Fruit fly (Drosophila melanogaster) whole organism, prepupa: ENCODE data around the gene Cypl.

Experiments used
- Blimp-1 ChIP-seq: fragments of 200-800 bp; sonication (Bioruptor generic); optimal IDR thresholded peaks from 3 replicates; lab custom pipeline; 2017; ENCODE audit warnings: missing biosample characterization, missing genetic modification characterization, mild to moderate bottlenecking, moderate library complexity, missing genetic modification reagents
- CG10669 ChIP-seq: fragments of 200-800 bp; sonication (Bioruptor generic); optimal IDR thresholded peaks from 3 replicates; lab custom pipeline; 2018; ENCODE audit warnings: missing biosample characterization, mild to moderate bottlenecking, missing genetic modification characterization, moderate library complexity
- CG11294 ChIP-seq: fragments of 200-800 bp; sonication (Bioruptor generic); IDR thresholded peaks from 2 replicates; pipeline ENCODE4 v1.3.6; 2022; ENCODE audit warnings: missing biosample characterization, missing genetic modification characterization
- CG11762 ChIP-seq: fragments of 200-800 bp; sonication (Bioruptor generic); optimal IDR thresholded peaks from 3 replicates; lab custom pipeline; 2016; ENCODE audit warnings: missing biosample characterization, missing genetic modification characterization; ENCODE audit not compliant: insufficient read depth
- CG11902 ChIP-seq: fragments of 200-800 bp; sonication (Bioruptor generic); optimal IDR thresholded peaks from 3 replicates; lab custom pipeline; 2016; ENCODE audit warnings: missing biosample characterization, missing genetic modification characterization
- CG15336 ChIP-seq: fragments of 200-800 bp; sonication (Bioruptor generic); IDR thresholded peaks from 2 replicates; pipeline ENCODE4 v1.3.6; 2022; ENCODE audit warnings: missing biosample characterization, missing genetic modification characterization
- CG16779 ChIP-seq: fragments of 200-800 bp; sonication (Bioruptor generic); optimal IDR thresholded peaks from 3 replicates; lab custom pipeline; 2017; ENCODE audit warnings: missing biosample characterization, mild to moderate bottlenecking, missing genetic modification characterization
- CG31627 ChIP-seq: fragments of 200-800 bp; sonication (Bioruptor generic); optimal IDR thresholded peaks from 3 replicates; lab custom pipeline; 2016; ENCODE audit warnings: missing biosample characterization, missing genetic modification characterization
- CG32006 ChIP-seq: fragments of 200-800 bp; sonication (Bioruptor generic); optimal IDR thresholded peaks from 3 replicates; lab custom pipeline; 2017; ENCODE audit warnings: missing biosample characterization, mild to moderate bottlenecking, missing genetic modification characterization
- CG34406 ChIP-seq: fragments of 200-800 bp; sonication (Bioruptor generic); optimal IDR thresholded peaks from 3 replicates; lab custom pipeline; 2016; ENCODE audit warnings: missing biosample characterization, missing genetic modification characterization
- CG4318 ChIP-seq: fragments of 200-800 bp; sonication (Bioruptor generic); optimal IDR thresholded peaks from 3 replicates; lab custom pipeline; 2017; ENCODE audit warnings: missing biosample characterization, mild to moderate bottlenecking, missing genetic modification characterization
- CG6163 ChIP-seq: fragments of 200-800 bp; sonication (Bioruptor generic); IDR thresholded peaks from 3 replicates; pipeline ENCODE4 v1.3.6; 2022; ENCODE audit warnings: missing biosample characterization, missing genetic modification characterization
- CG6276 ChIP-seq: fragments of 200-800 bp; sonication (Bioruptor generic); optimal IDR thresholded peaks from 2 replicates; lab custom pipeline; 2017; ENCODE audit warnings: missing biosample characterization, mild to moderate bottlenecking, missing genetic modification characterization
- CG6792 ChIP-seq: fragments of 200-800 bp; sonication (Bioruptor generic); optimal IDR thresholded peaks from 3 replicates; lab custom pipeline; 2016; ENCODE audit warnings: missing biosample characterization, missing genetic modification characterization
- CG6808 ChIP-seq: fragments of 200-800 bp; sonication (Bioruptor generic); optimal IDR thresholded peaks from 3 replicates; lab custom pipeline; 2017; ENCODE audit warnings: missing biosample characterization, missing genetic modification characterization, mild to moderate bottlenecking, moderate library complexity, missing genetic modification reagents
- CG7368 ChIP-seq: fragments of 200-800 bp; sonication (Bioruptor generic); optimal IDR thresholded peaks from 3 replicates; lab custom pipeline; 2016; ENCODE audit warnings: missing biosample characterization, missing genetic modification characterization
- CG8119 ChIP-seq: fragments of 200-800 bp; sonication (Bioruptor generic); IDR thresholded peaks from 3 replicates; pipeline ENCODE4 v1.3.6; 2022; ENCODE audit warnings: missing biosample characterization, missing genetic modification characterization
- Eip75B ChIP-seq: fragments of 200-800 bp; sonication (Bioruptor generic); optimal IDR thresholded peaks from 3 replicates; lab custom pipeline; 2016; ENCODE audit warnings: missing biosample characterization, missing genetic modification characterization
- Gug ChIP-seq: fragments of 200-800 bp; sonication (Bioruptor generic); IDR thresholded peaks from 2 replicates; pipeline ENCODE4 v1.3.6; 2022; ENCODE audit warnings: missing biosample characterization, missing genetic modification characterization
- Hr39 ChIP-seq: fragments of 200-800 bp; sonication (Bioruptor generic); optimal IDR thresholded peaks from 2 replicates; lab custom pipeline; 2016; ENCODE audit warnings: missing biosample characterization, missing genetic modification characterization
- Hr4 ChIP-seq: fragments of 200-800 bp; sonication (Bioruptor generic); optimal IDR thresholded peaks from 3 replicates; lab custom pipeline; 2016; ENCODE audit warnings: missing biosample characterization, missing genetic modification characterization
- OdsH ChIP-seq: fragments of 200-800 bp; sonication (Bioruptor generic); optimal IDR thresholded peaks from 3 replicates; lab custom pipeline; 2016; ENCODE audit warnings: missing biosample characterization, missing genetic modification characterization
- Smox ChIP-seq: fragments of 200-800 bp; sonication (Bioruptor generic); optimal IDR thresholded peaks from 3 replicates; lab custom pipeline; 2016; ENCODE audit warnings: missing biosample characterization, missing genetic modification characterization
- Sox102F ChIP-seq: fragments of 200-800 bp; sonication (Bioruptor generic); optimal IDR thresholded peaks from 2 replicates; lab custom pipeline; 2016; ENCODE audit warnings: missing biosample characterization, mild to moderate bottlenecking, missing genetic modification characterization
- Sox15 ChIP-seq: fragments of 200-800 bp; sonication (Bioruptor generic); optimal IDR thresholded peaks from 3 replicates; lab custom pipeline; 2016; ENCODE audit warnings: missing biosample characterization, missing genetic modification characterization
- achi ChIP-seq: fragments of 200-800 bp; sonication (Bioruptor generic); optimal IDR thresholded peaks from 3 replicates; lab custom pipeline; 2016; ENCODE audit warnings: missing biosample characterization, missing genetic modification characterization
- acj6 ChIP-seq: fragments of 200-800 bp; sonication (Bioruptor generic); optimal IDR thresholded peaks from 3 replicates; lab custom pipeline; 2016; ENCODE audit warnings: missing biosample characterization, missing genetic modification characterization
- cyc ChIP-seq: fragments of 200-800 bp; sonication (Bioruptor generic); optimal IDR thresholded peaks from 3 replicates; lab custom pipeline; 2016; ENCODE audit warnings: missing biosample characterization, missing genetic modification characterization
- eg ChIP-seq: fragments of 200-800 bp; sonication (Bioruptor generic); IDR thresholded peaks from 3 replicates; pipeline ENCODE4 v1.3.6; 2022; ENCODE audit warnings: missing biosample characterization, missing genetic modification characterization
- esn ChIP-seq: fragments of 200-800 bp; sonication (Bioruptor generic); optimal IDR thresholded peaks from 2 replicates; lab custom pipeline; 2016; ENCODE audit warnings: missing biosample characterization, mild to moderate bottlenecking, missing genetic modification characterization, moderate library complexity
- fd59A ChIP-seq: fragments of 200-800 bp; sonication (Bioruptor generic); optimal IDR thresholded peaks from 2 replicates; lab custom pipeline; 2017; ENCODE audit warnings: missing biosample characterization, mild to moderate bottlenecking, missing genetic modification characterization, missing genetic modification reagents
- fd85E ChIP-seq: fragments of 200-800 bp; sonication (Bioruptor generic); optimal IDR thresholded peaks from 3 replicates; lab custom pipeline; 2016; ENCODE audit warnings: missing biosample characterization, missing genetic modification characterization
- lz ChIP-seq: fragments of 200-800 bp; sonication (Bioruptor generic); optimal IDR thresholded peaks from 3 replicates; lab custom pipeline; 2016; ENCODE audit warnings: missing biosample characterization, missing genetic modification characterization
- pdm3 ChIP-seq: fragments of 200-800 bp; sonication (Bioruptor generic); optimal IDR thresholded peaks from 3 replicates; lab custom pipeline; 2016; ENCODE audit warnings: missing biosample characterization, missing genetic modification characterization
- salr ChIP-seq, 2 experiments: fragments of 200-800 bp; sonication (Bioruptor generic); optimal IDR thresholded peaks; 3 replicates each; lab custom pipeline; 2016 to 2018; ENCODE audit warnings: missing biosample characterization in 2 of 2, missing genetic modification characterization in 2 of 2, mild to moderate bottlenecking in 1 of 2
- spab ChIP-seq: fragments of 200-800 bp; sonication (Bioruptor generic); optimal IDR thresholded peaks from 2 replicates; lab custom pipeline; 2017; ENCODE audit warnings: missing biosample characterization, mild to moderate bottlenecking, missing genetic modification characterization, missing genetic modification reagents
- ss ChIP-seq, 2 experiments: fragments of 200-800 bp; sonication (Bioruptor generic); optimal IDR thresholded peaks; 2 replicates in 1 of 2; 3 replicates in 1 of 2; lab custom pipeline; 2017 to 2018; ENCODE audit warnings: mild to moderate bottlenecking in 2 of 2, missing biosample characterization in 2 of 2, missing genetic modification characterization in 2 of 2, moderate library complexity in 1 of 2
- svp ChIP-seq: fragments of 200-800 bp; sonication (Bioruptor generic); peaks from one replicate; lab custom pipeline; 2016; ENCODE audit warnings: missing biosample characterization, missing genetic modification characterization
- vri ChIP-seq: fragments of 200-800 bp; sonication (Bioruptor generic); optimal IDR thresholded peaks from 3 replicates; lab custom pipeline; 2016; ENCODE audit warnings: missing biosample characterization, mild to moderate bottlenecking, missing genetic modification characterization

Gene Cypl

dm6 chr3L:552950-553349 lies 10.2 kb upstream of the Cypl start (continued):
- TF ChIP-seq Hr39 (GFP tag; lab: Kevin White, UChicago) = peak; percentile 91
- peak; percentile 91 for TF ChIP-seq eg (GFP tag; lab: Robert Waterston, UW)
- TF ChIP-seq CG10669 (GFP tag; lab: Kevin White, UChicago) = peak; percentile 96
- TF ChIP-seq Sox102F = peak; percentile 90
- peak; percentile 72 for TF ChIP-seq Hr4 (GFP tag; lab: Kevin White, UChicago)
- peak; percentile 92 for TF ChIP-seq CG11762
- TF ChIP-seq salr (GFP tag; optimal IDR thresholded peaks at IDR 0.05; lab: Kevin White, UChicago) = peak; percentile 58 to 96
- TF ChIP-seq ss (GFP tag; optimal IDR thresholded peaks at IDR 0.05; lab: Kevin White, UChicago) = peak; percentile 92 to 97
- TF ChIP-seq spab (GFP tag; lab: Kevin White, UChicago) = peak; percentile 91
- TF ChIP-seq vri = peak; percentile 89
- peak; percentile 95 for TF ChIP-seq CG6163
- TF ChIP-seq Eip75B (GFP tag; lab: Kevin White, UChicago) = peak; percentile 94
- TF ChIP-seq Gug (GFP tag; lab: Robert Waterston, UW) = peak; percentile 78
- peak; percentile 74 for TF ChIP-seq CG6276
- peak; percentile 93 for TF ChIP-seq pdm3 (GFP tag; lab: Kevin White, UChicago)
- peak; percentile 82 for TF ChIP-seq fd85E
- peak; percentile 76 for TF ChIP-seq CG32006 (GFP tag; lab: Kevin White, UChicago)
- TF ChIP-seq lz (GFP tag; lab: Kevin White, UChicago) = peak; percentile 91
- TF ChIP-seq CG15336 = peak; percentile 88
- peak; percentile 95 for TF ChIP-seq CG7368 (GFP tag; lab: Kevin White, UChicago)
- peak; percentile 95 for TF ChIP-seq CG6808 (GFP tag; lab: Kevin White, UChicago)
- peak; percentile 94 for TF ChIP-seq CG6792
- peak; percentile 71 for TF ChIP-seq Blimp-1 (GFP tag; lab: Kevin White, UChicago)
- TF ChIP-seq acj6 (GFP tag; lab: Kevin White, UChicago) = peak; percentile 92
- peak; percentile 74 for TF ChIP-seq CG16779 (tag; lab: Kevin White, UChicago)
- peak; percentile 89 for TF ChIP-seq CG31627 (GFP tag; lab: Kevin White, UChicago)
- TF ChIP-seq Smox (GFP tag; lab: Kevin White, UChicago) = peak; percentile 90
- TF ChIP-seq OdsH = peak; percentile 91
- TF ChIP-seq svp = peak; percentile 95
- peak; percentile 94 for TF ChIP-seq CG11902 (GFP tag; lab: Kevin White, UChicago)
- TF ChIP-seq Sox15 (GFP tag; lab: Kevin White, UChicago) = peak; percentile 94

DNA sequence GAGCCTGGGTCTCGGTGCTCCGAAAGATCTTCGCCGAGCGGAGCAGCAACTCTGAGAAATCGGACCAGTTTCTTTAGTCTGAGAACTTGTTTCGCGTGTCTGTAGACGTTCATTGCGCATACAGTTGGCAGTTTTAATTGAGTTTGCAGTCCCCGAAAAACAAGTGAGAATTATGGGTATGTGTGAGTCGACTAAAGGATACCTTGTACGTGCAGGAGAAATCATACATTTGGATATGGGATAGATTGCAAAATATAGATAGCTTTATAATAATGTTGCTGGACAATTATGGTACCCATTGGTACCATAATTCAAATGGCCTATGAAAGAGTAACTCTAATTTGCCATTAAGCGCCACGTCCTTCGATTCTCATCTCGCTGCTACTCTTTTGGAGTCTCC lies 9.7 kb upstream of the Cypl start:
- peak; percentile 8; the same call in 1 of the 3 replicates for TF ChIP-seq CG6163
- no peak for TF ChIP-seq CG31627 (GFP tag; lab: Kevin White, UChicago)

dm6 chr3L:551844-552243 lies 9.1 kb upstream of the Cypl start:
- no peak for TF ChIP-seq esn (GFP tag; lab: Kevin White, UChicago)
- no peak for TF ChIP-seq achi
- no peak for TF ChIP-seq Sox102F
- TF ChIP-seq CG16779 (tag; lab: Kevin White, UChicago) = no peak
- no peak for TF ChIP-seq cyc (GFP tag; lab: Kevin White, UChicago)
- no peak for TF ChIP-seq CG6276
- TF ChIP-seq CG15336 = no peak
- no peak for TF ChIP-seq CG11294 (GFP tag; lab: Robert Waterston, UW)
- TF ChIP-seq fd85E = no peak
- no peak for TF ChIP-seq CG4318 (GFP tag; lab: Kevin White, UChicago)
- no peak for TF ChIP-seq CG31627 (GFP tag; lab: Kevin White, UChicago)
- TF ChIP-seq CG11762 = no peak
- TF ChIP-seq fd59A (GFP tag; lab: Kevin White, UChicago) = no peak
- TF ChIP-seq CG7368 (GFP tag; lab: Kevin White, UChicago) = no peak
- no peak for TF ChIP-seq Hr4 (GFP tag; lab: Kevin White, UChicago)
- TF ChIP-seq CG8119 = no peak
- TF ChIP-seq CG34406 (GFP tag; lab: Kevin White, UChicago) = no peak
- TF ChIP-seq, all 60 proteins: peak for 0
